Worm (Caenorhabditis elegans) whole organism, late embryonic: ENCODE results near the gene fubl-3.

Experiments used
- C08G9.2 ChIP-seq: sonication (generic microtip); optimal IDR thresholded peaks from 2 replicates; lab custom pipeline; 2016; ENCODE audit warnings: mild to moderate bottlenecking, missing genetic modification characterization, moderate library complexity, missing compliant biosample characterization
- C38D4.7 ChIP-seq: fragments of 200-800 bp; sonication (Bioruptor generic); optimal IDR thresholded peaks from 2 replicates; lab custom pipeline; 2018; ENCODE audit warnings: mild to moderate bottlenecking, missing genetic modification characterization, moderate library complexity, missing compliant biosample characterization
- F13H6.1 ChIP-seq: sonication (generic microtip); optimal IDR thresholded peaks from 2 replicates; lab custom pipeline; 2016; ENCODE audit warnings: missing genetic modification characterization, missing compliant biosample characterization
- K09A11.1 ChIP-seq: sonication (generic microtip); optimal IDR thresholded peaks from 2 replicates; lab custom pipeline; 2017; ENCODE audit warnings: antibody characterized with exemption, mild to moderate bottlenecking, missing genetic modification characterization, missing compliant biosample characterization; ENCODE audit not compliant: insufficient read depth
- Y22D7AL.16 ChIP-seq: sonication (generic microtip); optimal IDR thresholded peaks from 2 replicates; lab custom pipeline; 2016; ENCODE audit warnings: missing genetic modification characterization, missing compliant biosample characterization
- ahr-1 ChIP-seq: sonication (generic microtip); optimal IDR thresholded peaks from 2 replicates; lab custom pipeline; 2016; ENCODE audit warnings: missing genetic modification characterization, missing compliant biosample characterization
- ama-1 ChIP-seq: fragments of 150-350 bp; optimal IDR thresholded peaks from 2 replicates; lab custom pipeline; 2014
- ceh-19 ChIP-seq: fragments of 200-800 bp; sonication (Bioruptor generic); optimal IDR thresholded peaks from 2 replicates; lab custom pipeline; 2018; ENCODE audit warnings: mild to moderate bottlenecking, missing genetic modification characterization, missing compliant biosample characterization
- ceh-2 ChIP-seq: sonication (generic microtip); optimal IDR thresholded peaks from 2 replicates; lab custom pipeline; 2016; ENCODE audit warnings: missing genotype, missing genetic modification characterization, missing compliant biosample characterization
- ceh-22 ChIP-seq: sonication (generic microtip); optimal IDR thresholded peaks from 2 replicates; lab custom pipeline; 2017; ENCODE audit warnings: missing biosample characterization, missing genetic modification characterization
- ceh-24 ChIP-seq: sonication (generic microtip); optimal IDR thresholded peaks from 2 replicates; lab custom pipeline; 2016; ENCODE audit warnings: mild to moderate bottlenecking, missing genetic modification characterization, missing compliant biosample characterization
- ceh-31 ChIP-seq: sonication (generic microtip); optimal IDR thresholded peaks from 2 replicates; lab custom pipeline; 2016; ENCODE audit warnings: missing genetic modification characterization, missing compliant biosample characterization
- ceh-9 ChIP-seq: sonication (generic microtip); optimal IDR thresholded peaks from 2 replicates; lab custom pipeline; 2016; ENCODE audit warnings: mild to moderate bottlenecking, missing genetic modification characterization, inconsistent platforms, missing compliant biosample characterization
- dmd-4 ChIP-seq: sonication (generic microtip); optimal IDR thresholded peaks from 2 replicates; lab custom pipeline; 2016; ENCODE audit warnings: borderline replicate concordance, missing genetic modification characterization, missing compliant biosample characterization
- elt-2 ChIP-seq: sonication (generic microtip); optimal IDR thresholded peaks from 2 replicates; lab custom pipeline; 2016; ENCODE audit warnings: missing genetic modification reagents, missing genetic modification characterization, missing compliant biosample characterization
- ets-4 ChIP-seq: sonication (generic microtip); optimal IDR thresholded peaks from 2 replicates; lab custom pipeline; 2016; ENCODE audit warnings: missing genetic modification characterization, missing compliant biosample characterization
- fkh-10 ChIP-seq: fragments of 150-350 bp; optimal IDR thresholded peaks from 2 replicates; lab custom pipeline; 2014; ENCODE audit warnings: missing biosample characterization, missing genetic modification reagents, missing genetic modification characterization
- fkh-6 ChIP-seq: sonication (generic microtip); optimal IDR thresholded peaks from 2 replicates; lab custom pipeline; 2016; ENCODE audit warnings: missing genetic modification characterization, missing compliant biosample characterization
- gmeb-2 ChIP-seq: sonication (generic microtip); optimal IDR thresholded peaks from 2 replicates; lab custom pipeline; 2016; ENCODE audit warnings: missing genetic modification characterization, inconsistent platforms, missing compliant biosample characterization
- hlh-13 ChIP-seq: fragments of 200-800 bp; sonication (Bioruptor generic); optimal IDR thresholded peaks from 2 replicates; lab custom pipeline; 2018; ENCODE audit warnings: mild to moderate bottlenecking, missing genetic modification characterization, missing compliant biosample characterization
- hlh-30 ChIP-seq: sonication (generic microtip); optimal IDR thresholded peaks from 2 replicates; lab custom pipeline; 2017; ENCODE audit warnings: antibody characterized with exemption, missing genetic modification characterization, missing compliant biosample characterization; ENCODE audit not compliant: insufficient read depth
- hlh-6 ChIP-seq: sonication (generic microtip); optimal IDR thresholded peaks from 2 replicates; lab custom pipeline; 2016; ENCODE audit warnings: missing genotype, missing genetic modification characterization, missing compliant biosample characterization
- lim-6 ChIP-seq: sonication (generic microtip); optimal IDR thresholded peaks from 2 replicates; lab custom pipeline; 2016; ENCODE audit warnings: missing genetic modification characterization, missing compliant biosample characterization
- madf-2 ChIP-seq: sonication (generic microtip); optimal IDR thresholded peaks from 2 replicates; lab custom pipeline; 2017; ENCODE audit warnings: missing genetic modification characterization, missing compliant biosample characterization
- mec-3 ChIP-seq: sonication (generic microtip); optimal IDR thresholded peaks from 2 replicates; lab custom pipeline; 2016; ENCODE audit warnings: borderline replicate concordance, missing genetic modification characterization, missing compliant biosample characterization
- nfya-1 ChIP-seq: sonication (generic microtip); optimal IDR thresholded peaks from 2 replicates; lab custom pipeline; 2017; ENCODE audit warnings: missing genetic modification characterization, mild to moderate bottlenecking, missing compliant biosample characterization, antibody characterized with exemption, moderate library complexity
- npax-4 ChIP-seq: sonication (generic microtip); optimal IDR thresholded peaks from 2 replicates; lab custom pipeline; 2016; ENCODE audit warnings: missing genetic modification characterization, missing compliant biosample characterization
- odd-2 ChIP-seq: sonication (generic microtip); optimal IDR thresholded peaks from 2 replicates; lab custom pipeline; 2017; ENCODE audit warnings: antibody characterized with exemption, mild to moderate bottlenecking, missing genetic modification characterization, missing compliant biosample characterization
- pag-3 ChIP-seq: sonication (generic microtip); optimal IDR thresholded peaks from 2 replicates; lab custom pipeline; 2016; ENCODE audit warnings: missing compliant biosample characterization, missing genetic modification characterization, borderline replicate concordance
- pat-9 ChIP-seq: fragments of 200-800 bp; sonication (Bioruptor generic); optimal IDR thresholded peaks from 2 replicates; lab custom pipeline; 2018; ENCODE audit warnings: mild to moderate bottlenecking, missing genetic modification characterization, moderate library complexity, missing compliant biosample characterization
- pax-1 ChIP-seq: fragments of 150-350 bp; optimal IDR thresholded peaks from 2 replicates; lab custom pipeline; 2014; ENCODE audit warnings: missing biosample characterization, missing genetic modification characterization
- pha-2 ChIP-seq: sonication (generic microtip); optimal IDR thresholded peaks from 2 replicates; lab custom pipeline; 2017; ENCODE audit warnings: mild to moderate bottlenecking, missing genetic modification characterization, missing compliant biosample characterization
- pqm-1 ChIP-seq: sonication (generic microtip); optimal IDR thresholded peaks from 2 replicates; lab custom pipeline; 2016; ENCODE audit warnings: missing genetic modification characterization, missing compliant biosample characterization
- pros-1 ChIP-seq: fragments of 150-350 bp; optimal IDR thresholded peaks from 2 replicates; lab custom pipeline; 2014; ENCODE audit warnings: missing biosample characterization, missing genetic modification reagents, missing genetic modification characterization
- ref-2 ChIP-seq: sonication (generic microtip); optimal IDR thresholded peaks from 2 replicates; lab custom pipeline; 2016; ENCODE audit warnings: missing genetic modification characterization, missing compliant biosample characterization
- rnt-1 ChIP-seq: sonication (generic microtip); optimal IDR thresholded peaks from 2 replicates; lab custom pipeline; 2016; ENCODE audit warnings: missing genetic modification characterization, missing compliant biosample characterization
- sdc-2 ChIP-seq: sonication (generic microtip); optimal IDR thresholded peaks from 2 replicates; lab custom pipeline; 2016; ENCODE audit warnings: missing genotype, missing genetic modification characterization, missing compliant biosample characterization
- sox-2 ChIP-seq: fragments of 200-800 bp; sonication (Bioruptor generic); IDR thresholded peaks from 2 replicates; pipeline ENCODE4 v1.3.6; 2022; ENCODE audit warnings: missing genetic modification reagents, missing genetic modification characterization, missing compliant biosample characterization
- sox-4 ChIP-seq: sonication (generic microtip); optimal IDR thresholded peaks from 2 replicates; lab custom pipeline; 2017; ENCODE audit warnings: mild to moderate bottlenecking, missing genetic modification characterization, inconsistent platforms, missing compliant biosample characterization
- syd-9 ChIP-seq: sonication (generic microtip); optimal IDR thresholded peaks from 2 replicates; lab custom pipeline; 2016; ENCODE audit warnings: mild to moderate bottlenecking, missing genetic modification characterization, moderate library complexity, missing compliant biosample characterization
- tbx-7 ChIP-seq: sonication (generic microtip); optimal IDR thresholded peaks from 2 replicates; lab custom pipeline; 2016; ENCODE audit warnings: missing genotype, missing genetic modification characterization, missing compliant biosample characterization
- unc-3 ChIP-seq, 2 experiments: fragments of 200-800 bp in 1 of 2; sonication (Bioruptor generic) in 1 of 2; sonication (generic microtip) in 1 of 2; conservative IDR thresholded peaks in 1 of 2; optimal IDR thresholded peaks in 1 of 2; 2 replicates each; pipeline versions ENCODE4 v1.3.6 to Lab custom; 2016 to 2022; ENCODE audit warnings: missing compliant biosample characterization in 2 of 2, missing genetic modification characterization in 2 of 2, missing genetic modification reagents in 1 of 2
- unc-42 ChIP-seq: sonication (generic microtip); optimal IDR thresholded peaks from 2 replicates; lab custom pipeline; 2016; ENCODE audit warnings: missing genotype, missing genetic modification characterization, missing compliant biosample characterization
- unc-55 ChIP-seq: sonication (generic microtip); optimal IDR thresholded peaks from 2 replicates; lab custom pipeline; 2017; ENCODE audit warnings: missing biosample characterization, missing genetic modification reagents, missing genetic modification characterization
- zip-5 ChIP-seq: sonication (generic microtip); optimal IDR thresholded peaks from 2 replicates; lab custom pipeline; 2016; ENCODE audit warnings: missing genetic modification characterization, missing compliant biosample characterization

fubl-3 gene

ce11 chrX:17398293-17398692, 36.0 kb upstream of the fubl-3 start, which contains the start of gene F11C7.7:
TSS of gene F11C7.7 (plus strand) at chrX:17398593.
- TF ChIP-seq rnt-1 (no peak), elt-2 (tag; lab: Kevin White, UChicago) (no peak), fkh-6 (no peak), ets-4 (tag; lab: Kevin White, UChicago) (no peak), ahr-1 (tag; lab: Kevin White, UChicago) (no peak), unc-55 (GFP tag; lab: Kevin White, UChicago) (no peak), syd-9 (tag; lab: Kevin White, UChicago) (no peak), sox-4 (no peak), F13H6.1 (tag; lab: Kevin White, UChicago) (no peak), K09A11.1 (no peak), lim-6 (no peak), odd-2 (tag; lab: Kevin White, UChicago) (no peak), ref-2 (tag; lab: Kevin White, UChicago) (no peak)

- no peak for TF ChIP-seq madf-2 (tag; lab: Kevin White, UChicago)
- TF ChIP-seq pros-1 (tag; lab: Kevin White, UChicago): no peak
- TF ChIP-seq pat-9 (tag; lab: Kevin White, UChicago): no peak
- TF ChIP-seq sox-2 (GFP tag; lab: Robert Waterston, UW): no peak
- TF ChIP-seq ahr-1 (tag; lab: Kevin White, UChicago): no peak
- TF ChIP-seq ceh-2 (tag; lab: Kevin White, UChicago): no peak
- TF ChIP-seq zip-5 (tag; lab: Kevin White, UChicago): no peak
- TF ChIP-seq hlh-30 (tag; lab: Kevin White, UChicago): no peak
- no peak for TF ChIP-seq fkh-6
- no peak for TF ChIP-seq nfya-1 (tag; lab: Kevin White, UChicago)
- TF ChIP-seq pax-1: no peak
- TF ChIP-seq pha-2 (tag; lab: Kevin White, UChicago): no peak
- TF ChIP-seq rnt-1: no peak
- no peak for TF ChIP-seq ets-4 (tag; lab: Kevin White, UChicago)
- no peak for TF ChIP-seq mec-3 (tag; lab: Kevin White, UChicago)
- no peak for TF ChIP-seq ama-1 (lab: Kevin White, UChicago)
- no peak for TF ChIP-seq unc-3 (GFP tag; conservative IDR thresholded peaks at IDR 0.05; lab: Robert Waterston, UW)
- no peak for TF ChIP-seq unc-3 (tag; optimal IDR thresholded peaks at IDR 0.05; lab: Kevin White, UChicago)
- no peak for TF ChIP-seq elt-2 (tag; lab: Kevin White, UChicago)
- TF ChIP-seq K09A11.1: no peak
- TF ChIP-seq, all 69 proteins: peak for 0
These were observed 33.8 kb upstream of the fubl-3 start for ce11 chrX:17400425-17400824.

- no peak for TF ChIP-seq dmd-4 (tag; lab: Kevin White, UChicago)
- TF ChIP-seq ceh-24 (tag; lab: Kevin White, UChicago): no peak
- TF ChIP-seq ceh-31 (tag; lab: Kevin White, UChicago): no peak
- no peak for TF ChIP-seq ets-4 (tag; lab: Kevin White, UChicago)
- no peak for TF ChIP-seq ceh-22 (tag; lab: Kevin White, UChicago)
- no peak for TF ChIP-seq madf-2 (tag; lab: Kevin White, UChicago)
- no peak for TF ChIP-seq pat-9 (tag; lab: Kevin White, UChicago)
- TF ChIP-seq nfya-1 (tag; lab: Kevin White, UChicago): no peak
- no peak for TF ChIP-seq npax-4 (tag; lab: Kevin White, UChicago)
- TF ChIP-seq ceh-9: no peak
- TF ChIP-seq sdc-2 (tag; lab: Kevin White, UChicago): no peak
- no peak for TF ChIP-seq Y22D7AL.16 (tag; lab: Kevin White, UChicago)
- no peak for TF ChIP-seq unc-42 (tag; lab: Kevin White, UChicago)
These were observed 33.0 kb upstream of the fubl-3 start, which contains the start of gene F11C7.6 for ce11 chrX:17401264-17401663. TSS of gene F11C7.6 (plus strand) at chrX:17401564.

DNA sequence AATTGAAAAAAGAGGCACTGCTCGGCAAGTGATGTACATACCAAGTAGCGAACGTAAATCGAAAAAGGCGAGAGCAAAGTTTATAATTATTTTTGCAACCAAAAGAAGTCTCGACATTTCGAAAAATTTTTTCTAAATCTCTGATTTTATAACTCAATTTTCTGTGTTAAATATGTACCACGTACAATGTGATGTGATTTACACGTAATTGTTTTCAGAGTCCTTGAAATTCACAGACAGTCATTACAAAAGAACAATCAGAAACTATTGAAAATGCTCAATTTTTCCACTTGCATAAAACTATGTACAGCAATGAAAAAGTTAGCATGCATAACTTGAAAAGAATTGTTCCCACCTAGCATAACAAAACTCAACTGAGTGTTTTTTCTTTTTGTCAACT, 31.2 kb upstream of the fubl-3 start:
- TF ChIP-seq gmeb-2 (tag; lab: Kevin White, UChicago): no peak
- TF ChIP-seq mec-3 (tag; lab: Kevin White, UChicago): no peak
- TF ChIP-seq pqm-1 (tag; lab: Kevin White, UChicago): no peak
- no peak for TF ChIP-seq hlh-6 (tag; lab: Kevin White, UChicago)
- TF ChIP-seq hlh-13: no peak
- no peak for TF ChIP-seq ama-1 (lab: Kevin White, UChicago)
- no peak for TF ChIP-seq fkh-10 (GFP tag; lab: Kevin White, UChicago)
- TF ChIP-seq C08G9.2 (tag; lab: Kevin White, UChicago): no peak
- TF ChIP-seq tbx-7 (tag; lab: Kevin White, UChicago): no peak
- TF ChIP-seq ceh-19: no peak
- no peak for TF ChIP-seq sox-4
- no peak for TF ChIP-seq pag-3
- TF ChIP-seq F13H6.1 (tag; lab: Kevin White, UChicago): no peak
- TF ChIP-seq C38D4.7 (GFP tag; lab: Kevin White, UChicago): no peak
- no peak for TF ChIP-seq pha-2 (tag; lab: Kevin White, UChicago)
- TF ChIP-seq elt-2 (tag; lab: Kevin White, UChicago): no peak
